Worm (Caenorhabditis elegans) whole organism, mixed stage, embryonic: ENCODE results near the gene srw-2.

Source experiments
- M03D4.4 ChIP-seq: sonication (generic microtip); optimal IDR thresholded peaks from 2 replicates; lab custom pipeline; 2017; ENCODE audit warnings: mild to moderate bottlenecking, missing genetic modification characterization, missing compliant biosample characterization
- bed-3 ChIP-seq: fragments of 200-800 bp; sonication (Bioruptor generic); optimal IDR thresholded peaks from 3 replicates; lab custom pipeline; 2018; ENCODE audit warnings: mild to moderate bottlenecking, missing genetic modification characterization, moderate library complexity, missing compliant biosample characterization
- blmp-1 ChIP-seq: fragments of 150-350 bp; optimal IDR thresholded peaks from 2 replicates; lab custom pipeline; 2014; ENCODE audit warnings: missing biosample characterization, missing genetic modification characterization
- ceh-39 ChIP-seq: fragments of 150-350 bp; optimal IDR thresholded peaks from 2 replicates; lab custom pipeline; 2014; ENCODE audit warnings: missing biosample characterization, missing genetic modification characterization
- ceh-43 ChIP-seq: fragments of 200-800 bp; sonication (Bioruptor generic); optimal IDR thresholded peaks from 2 replicates; lab custom pipeline; 2018; ENCODE audit warnings: mild to moderate bottlenecking, missing genetic modification characterization, moderate library complexity, missing compliant biosample characterization
- ceh-83 ChIP-seq: fragments of 200-800 bp; sonication (Bioruptor generic); optimal IDR thresholded peaks from 2 replicates; lab custom pipeline; 2018; ENCODE audit warnings: mild to moderate bottlenecking, missing genetic modification characterization, missing compliant biosample characterization
- ces-1 ChIP-seq: fragments of 150-350 bp; optimal IDR thresholded peaks from 2 replicates; lab custom pipeline; 2014; ENCODE audit warnings: missing biosample characterization, missing genetic modification reagents, missing genetic modification characterization
- cnd-1 ChIP-seq: fragments of 200-800 bp; sonication (Bioruptor generic); optimal IDR thresholded peaks from 2 replicates; lab custom pipeline; 2018; ENCODE audit warnings: mild to moderate bottlenecking, missing genetic modification characterization, missing compliant biosample characterization
- drap-1 ChIP-seq: fragments of 200-800 bp; sonication (Bioruptor generic); optimal IDR thresholded peaks from 3 replicates; lab custom pipeline; 2018; ENCODE audit warnings: mild to moderate bottlenecking, missing genetic modification characterization, missing compliant biosample characterization
- elt-1 ChIP-seq: sonication (generic microtip); optimal IDR thresholded peaks from 2 replicates; lab custom pipeline; 2017; ENCODE audit warnings: missing genetic modification characterization, mild to moderate bottlenecking, missing compliant biosample characterization, antibody characterized with exemption, moderate library complexity, borderline replicate concordance; ENCODE audit not compliant: insufficient read depth
- elt-3 ChIP-seq: fragments of 150-350 bp; optimal IDR thresholded peaks from 2 replicates; lab custom pipeline; 2014; ENCODE audit warnings: missing biosample characterization, missing genetic modification characterization
- ham-2 ChIP-seq: fragments of 200-800 bp; sonication (Bioruptor generic); optimal IDR thresholded peaks from 2 replicates; lab custom pipeline; 2018; ENCODE audit warnings: mild to moderate bottlenecking, missing genetic modification characterization, missing compliant biosample characterization
- hlh-1 ChIP-seq: fragments of 150-350 bp; optimal IDR thresholded peaks from 2 replicates; lab custom pipeline; 2014; ENCODE audit warnings: missing biosample characterization, missing genetic modification reagents, missing genetic modification characterization
- lin-13 ChIP-seq: fragments of 150-350 bp; optimal IDR thresholded peaks from 2 replicates; lab custom pipeline; 2014; ENCODE audit warnings: missing biosample characterization, missing genetic modification characterization
- lin-32 ChIP-seq: fragments of 200-800 bp; sonication (Bioruptor generic); optimal IDR thresholded peaks from 2 replicates; lab custom pipeline; 2018; ENCODE audit warnings: mild to moderate bottlenecking, missing genetic modification characterization, missing compliant biosample characterization
- lsy-2 ChIP-seq: fragments of 150-350 bp; optimal IDR thresholded peaks from 2 replicates; lab custom pipeline; 2014; ENCODE audit warnings: missing biosample characterization, missing genetic modification characterization
- mab-5 ChIP-seq: fragments of 150-350 bp; optimal IDR thresholded peaks from 2 replicates; lab custom pipeline; 2014; ENCODE audit warnings: missing biosample characterization, missing genetic modification characterization
- mep-1 ChIP-seq: fragments of 150-350 bp; optimal IDR thresholded peaks from 2 replicates; lab custom pipeline; 2017; ENCODE audit warnings: missing biosample characterization, missing genetic modification reagents, missing genetic modification characterization, inconsistent platforms
- mls-2 ChIP-seq: sonication (generic microtip); optimal IDR thresholded peaks from 2 replicates; lab custom pipeline; 2016; ENCODE audit warnings: mild to moderate bottlenecking, missing genetic modification characterization, moderate library complexity, missing compliant biosample characterization
- nhr-12 ChIP-seq: fragments of 150-350 bp; optimal IDR thresholded peaks from 2 replicates; lab custom pipeline; 2014; ENCODE audit warnings: missing biosample characterization, missing genetic modification characterization
- nhr-2 ChIP-seq: fragments of 150-350 bp; optimal IDR thresholded peaks from 2 replicates; lab custom pipeline; 2014; ENCODE audit warnings: missing biosample characterization, missing genetic modification characterization
- nhr-237 ChIP-seq: fragments of 150-350 bp; optimal IDR thresholded peaks from 2 replicates; lab custom pipeline; 2014; ENCODE audit warnings: missing biosample characterization, missing genetic modification characterization
- nhr-28 ChIP-seq: fragments of 150-350 bp; optimal IDR thresholded peaks from 2 replicates; lab custom pipeline; 2014; ENCODE audit warnings: missing biosample characterization, missing genetic modification characterization
- nhr-76 ChIP-seq: sonication (generic microtip); optimal IDR thresholded peaks from 2 replicates; lab custom pipeline; 2017; ENCODE audit warnings: missing biosample characterization, missing genetic modification characterization
- sem-2 ChIP-seq: fragments of 200-800 bp; sonication (Bioruptor generic); optimal IDR thresholded peaks from 2 replicates; lab custom pipeline; 2018; ENCODE audit warnings: mild to moderate bottlenecking, missing genetic modification characterization, missing compliant biosample characterization
- snpc-4 ChIP-seq: fragments of 150-350 bp; optimal IDR thresholded peaks from 2 replicates; lab custom pipeline; 2014; ENCODE audit warnings: missing biosample characterization, missing genetic modification characterization
- sptf-1 ChIP-seq: sonication (generic microtip); optimal IDR thresholded peaks from 2 replicates; lab custom pipeline; 2017; ENCODE audit warnings: mild to moderate bottlenecking, missing genetic modification characterization, moderate library complexity, missing compliant biosample characterization
- unc-120 ChIP-seq: sonication (generic microtip); optimal IDR thresholded peaks from 2 replicates; lab custom pipeline; 2017; ENCODE audit warnings: missing genetic modification characterization, missing compliant biosample characterization; ENCODE audit not compliant: poor library complexity, severe bottlenecking
- unc-39 ChIP-seq: fragments of 150-350 bp; optimal IDR thresholded peaks from 2 replicates; lab custom pipeline; 2014; ENCODE audit warnings: missing biosample characterization, missing genetic modification characterization
- zip-8 ChIP-seq: fragments of 150-350 bp; optimal IDR thresholded peaks from 2 replicates; lab custom pipeline; 2014; ENCODE audit warnings: missing biosample characterization, missing genetic modification characterization
- ztf-11 ChIP-seq: fragments of 150-350 bp; optimal IDR thresholded peaks from 2 replicates; lab custom pipeline; 2014; ENCODE audit warnings: missing biosample characterization, missing genetic modification characterization

The srw-2 gene

ce11 chrV:2848290-2848937 is 17.7 kb downstream of the srw-2 start, which contains the start of gene srj-49:
Gene srj-49 (minus strand): TSS chrV:2848340.
- TF ChIP-seq cnd-1 (tag; lab: Kevin White, UChicago) (no peak), nhr-12 (tag; lab: Kevin White, UChicago) (no peak), M03D4.4 (tag; lab: Kevin White, UChicago) (no peak), nhr-237 (no peak), ztf-11 (tag; lab: Kevin White, UChicago) (no peak), snpc-4 (no peak), mab-5 (tag; lab: Kevin White, UChicago) (no peak), nhr-76 (tag; lab: Kevin White, UChicago) (no peak), nhr-28 (no peak), nhr-2 (no peak), unc-120 (tag; lab: Kevin White, UChicago) (no peak), sptf-1 (tag; lab: Kevin White, UChicago) (no peak), bed-3 (GFP tag; lab: Kevin White, UChicago) (no peak), blmp-1 (tag; lab: Kevin White, UChicago) (no peak), lin-13 (tag; lab: Kevin White, UChicago) (no peak), lsy-2 (tag; lab: Kevin White, UChicago) (no peak), ces-1 (no peak)
- TF ChIP-seq, all 35 proteins: peak for 0

- TF ChIP-seq nhr-2 (no peak), nhr-76 (tag; lab: Kevin White, UChicago) (no peak), drap-1 (GFP tag; lab: Kevin White, UChicago) (no peak), lin-13 (tag; lab: Kevin White, UChicago) (no peak), mab-5 (tag; lab: Kevin White, UChicago) (no peak), nhr-28 (no peak), cnd-1 (tag; lab: Kevin White, UChicago) (no peak), hlh-1 (tag; lab: Kevin White, UChicago) (no peak), zip-8 (tag; lab: Kevin White, UChicago) (no peak), lin-32 (GFP tag; lab: Kevin White, UChicago) (no peak), nhr-237 (no peak), ceh-43 (GFP tag; lab: Kevin White, UChicago) (no peak), M03D4.4 (tag; lab: Kevin White, UChicago) (no peak)
- TF ChIP-seq, all 35 proteins: peak for 0
Observed at ce11 chrV:2849071-2849470, 18.4 kb downstream of the srw-2 start, which contains the start of gene ugt-53. Gene ugt-53 (plus strand): TSS chrV:2849343.

ce11 chrV:2855473-2855872 is 24.8 kb downstream of the srw-2 start, which contains the start of gene srj-57:
Gene srj-57 (minus strand): TSS chrV:2855573.
- TF ChIP-seq M03D4.4 (tag; lab: Kevin White, UChicago), result no peak
- no peak for TF ChIP-seq nhr-237
- TF ChIP-seq nhr-2, result no peak
- TF ChIP-seq cnd-1 (tag; lab: Kevin White, UChicago), result no peak
- TF ChIP-seq elt-1 (tag; lab: Kevin White, UChicago), result no peak
- TF ChIP-seq ham-2 (GFP tag; lab: Kevin White, UChicago), result no peak
- no peak for TF ChIP-seq ztf-11 (tag; lab: Kevin White, UChicago)
- TF ChIP-seq sem-2 (GFP tag; lab: Kevin White, UChicago), result no peak
- no peak for TF ChIP-seq mep-1 (tag; lab: Kevin White, UChicago)
- no peak for TF ChIP-seq bed-3 (GFP tag; lab: Kevin White, UChicago)
- TF ChIP-seq nhr-12 (tag; lab: Kevin White, UChicago), result no peak
- TF ChIP-seq zip-8 (tag; lab: Kevin White, UChicago), result no peak
- no peak for TF ChIP-seq snpc-4
- TF ChIP-seq nhr-28, result no peak
- TF ChIP-seq ceh-43 (GFP tag; lab: Kevin White, UChicago), result no peak
- TF ChIP-seq unc-39, result no peak

ce11 chrV:2857842-2858241 is 27.2 kb downstream of the srw-2 start, which contains the start of gene srj-55:
Gene srj-55 (minus strand): TSS chrV:2857942.
- TF ChIP-seq ceh-39 (tag; lab: Kevin White, UChicago) (no peak), nhr-12 (tag; lab: Kevin White, UChicago) (no peak), elt-3 (tag; lab: Kevin White, UChicago) (no peak), zip-8 (tag; lab: Kevin White, UChicago) (no peak), blmp-1 (tag; lab: Kevin White, UChicago) (no peak), lin-32 (GFP tag; lab: Kevin White, UChicago) (no peak), M03D4.4 (tag; lab: Kevin White, UChicago) (no peak), nhr-76 (tag; lab: Kevin White, UChicago) (no peak), ham-2 (GFP tag; lab: Kevin White, UChicago) (no peak), ceh-83 (GFP tag; lab: Kevin White, UChicago) (no peak), mls-2 (tag; lab: Kevin White, UChicago) (no peak), nhr-28 (no peak), sem-2 (GFP tag; lab: Kevin White, UChicago) (no peak)
